Fruit fly (Drosophila melanogaster) whole organism, embryonic: ENCODE results near the gene CG18265.
A peak's percentile ranks its signal among the peaks of the same experiment; 100 is the strongest.

ENCODE experiments used
- CG13775 ChIP-seq: fragments of 200-800 bp; sonication (Bioruptor generic); optimal IDR thresholded peaks from 3 replicates; lab custom pipeline; 2017; ENCODE audit warnings: missing biosample characterization, mild to moderate bottlenecking, missing genetic modification characterization
- CG14050 ChIP-seq: fragments of 200-800 bp; sonication (Bioruptor generic); IDR thresholded peaks from 3 replicates; pipeline ENCODE4 v1.3.6; 2022; ENCODE audit warnings: missing biosample characterization, missing genetic modification characterization
- CG1602 ChIP-seq: fragments of 200-800 bp; sonication (Bioruptor generic); optimal IDR thresholded peaks from 3 replicates; lab custom pipeline; 2016; ENCODE audit warnings: missing biosample characterization, missing genetic modification characterization
- CG17361 ChIP-seq: fragments of 200-800 bp; sonication (Bioruptor generic); IDR thresholded peaks from 3 replicates; pipeline ENCODE4 v1.3.6; 2022; ENCODE audit warnings: missing biosample characterization, missing genetic modification characterization
- CG17802 ChIP-seq: fragments of 200-800 bp; sonication (Bioruptor generic); optimal IDR thresholded peaks from 2 replicates; lab custom pipeline; 2018; ENCODE audit warnings: missing biosample characterization, mild to moderate bottlenecking, missing genetic modification characterization, moderate library complexity
- CG18262 ChIP-seq: fragments of 200-800 bp; optimal IDR thresholded peaks from 3 replicates; lab custom pipeline; 2019; ENCODE audit warnings: missing biosample characterization, mild to moderate bottlenecking, missing genetic modification characterization, moderate library complexity
- CG2202 ChIP-seq: fragments of 200-800 bp; sonication (Bioruptor generic); optimal IDR thresholded peaks from 2 replicates; lab custom pipeline; 2018; ENCODE audit warnings: missing biosample characterization, mild to moderate bottlenecking, missing genetic modification characterization
- CG3065 ChIP-seq: fragments of 200-800 bp; sonication (Bioruptor generic); optimal IDR thresholded peaks from 2 replicates; lab custom pipeline; 2016; ENCODE audit warnings: missing biosample characterization, missing genetic modification characterization
- CG31388 ChIP-seq: fragments of 200-800 bp; sonication (Bioruptor generic); optimal IDR thresholded peaks from 2 replicates; lab custom pipeline; 2016; ENCODE audit warnings: missing biosample characterization, missing genetic modification characterization
- CG3726 ChIP-seq: fragments of 200-800 bp; sonication (Bioruptor generic); IDR thresholded peaks from 3 replicates; pipeline ENCODE4, ENCODE4 v1.3.6; 2022; ENCODE audit warnings: missing biosample characterization, missing genetic modification characterization
- CG3847 ChIP-seq: fragments of 200-800 bp; sonication (Bioruptor generic); IDR thresholded peaks from 2 replicates; pipeline ENCODE4 v1.3.6; 2022; ENCODE audit warnings: missing biosample characterization, missing genetic modification characterization
- CG42726 ChIP-seq: fragments of 200-800 bp; sonication (Bioruptor generic); IDR thresholded peaks from 2 replicates; pipeline ENCODE4 v1.3.6; 2022; ENCODE audit warnings: missing biosample characterization, missing genetic modification characterization; ENCODE audit not compliant: partially characterized antibody
- CG5953 ChIP-seq: fragments of 200-800 bp; sonication (Bioruptor generic); IDR thresholded peaks from 2 replicates; pipeline ENCODE4 v1.3.6; 2022; ENCODE audit warnings: missing biosample characterization, missing genetic modification characterization
- CG7556 ChIP-seq: fragments of 200-800 bp; sonication (Bioruptor generic); optimal IDR thresholded peaks from 2 replicates; lab custom pipeline; 2017; ENCODE audit warnings: missing biosample characterization, mild to moderate bottlenecking, missing genetic modification characterization
- CG9817 ChIP-seq: fragments of 200-800 bp; sonication (Bioruptor generic); optimal IDR thresholded peaks from 2 replicates; lab custom pipeline; 2018; ENCODE audit warnings: missing biosample characterization, mild to moderate bottlenecking, missing genetic modification characterization, moderate library complexity
- CHES-1-like ChIP-seq: fragments of 200-800 bp; sonication (Bioruptor generic); optimal IDR thresholded peaks from 2 replicates; lab custom pipeline; 2016; ENCODE audit warnings: missing biosample characterization, missing genetic modification characterization
- Dad ChIP-seq: fragments of 200-800 bp; sonication (Bioruptor generic); optimal IDR thresholded peaks from 3 replicates; lab custom pipeline; 2016; ENCODE audit warnings: missing biosample characterization, missing genetic modification characterization
- Drgx ChIP-seq: fragments of 200-800 bp; sonication (Bioruptor generic); IDR thresholded peaks from 2 replicates; pipeline ENCODE4 v1.3.6; 2022; ENCODE audit warnings: missing biosample characterization, missing genetic modification characterization
- Elba2 ChIP-seq: fragments of 200-800 bp; sonication (Bioruptor generic); optimal IDR thresholded peaks from 3 replicates; lab custom pipeline; 2016; ENCODE audit warnings: missing biosample characterization, missing genetic modification characterization
- Ets97D ChIP-seq: fragments of 200-800 bp; sonication (Bioruptor generic); optimal IDR thresholded peaks from 3 replicates; lab custom pipeline; 2016; ENCODE audit warnings: missing biosample characterization, missing genetic modification characterization
- Lhr ChIP-seq: fragments of 200-800 bp; sonication (Bioruptor generic); optimal IDR thresholded peaks from 3 replicates; lab custom pipeline; 2017; ENCODE audit warnings: mild to moderate bottlenecking, missing biosample characterization, missing genetic modification reagents, missing genetic modification characterization
- Lim3 ChIP-seq: fragments of 200-800 bp; sonication (Bioruptor generic); IDR thresholded peaks from 2 replicates; pipeline ENCODE4 v1.3.6; 2022; ENCODE audit warnings: missing biosample characterization, missing genetic modification characterization
- MTF-1 ChIP-seq: fragments of 200-800 bp; sonication (Bioruptor generic); optimal IDR thresholded peaks from 2 replicates; lab custom pipeline; 2018; ENCODE audit warnings: missing biosample characterization, mild to moderate bottlenecking, missing genetic modification characterization, borderline replicate concordance
- Myb ChIP-seq: fragments of 200-800 bp; sonication (Bioruptor generic); optimal IDR thresholded peaks from 2 replicates; lab custom pipeline; 2016; ENCODE audit warnings: missing biosample characterization, missing genetic modification characterization
- Six4 ChIP-seq: fragments of 200-800 bp; sonication (Bioruptor generic); optimal IDR thresholded peaks from 2 replicates; lab custom pipeline; 2016; ENCODE audit warnings: missing biosample characterization, missing genetic modification characterization
- TFAM ChIP-seq: fragments of 200-800 bp; sonication (Bioruptor generic); optimal IDR thresholded peaks from 2 replicates; lab custom pipeline; 2017; ENCODE audit warnings: missing biosample characterization, missing genetic modification characterization, inconsistent platforms
- ac ChIP-seq: fragments of 200-800 bp; sonication (Bioruptor generic); optimal IDR thresholded peaks from 3 replicates; lab custom pipeline; 2017; ENCODE audit warnings: missing biosample characterization, mild to moderate bottlenecking, missing genetic modification characterization
- bcd ChIP-seq: fragments of 200-800 bp; sonication (Bioruptor generic); optimal IDR thresholded peaks from 2 replicates; lab custom pipeline; 2017; ENCODE audit warnings: missing biosample characterization, mild to moderate bottlenecking, missing genetic modification characterization
- cwo ChIP-seq: fragments of 200-800 bp; sonication (Bioruptor generic); optimal IDR thresholded peaks from 3 replicates; lab custom pipeline; 2017; ENCODE audit warnings: missing biosample characterization, missing genetic modification characterization, mild to moderate bottlenecking, moderate library complexity, missing genetic modification reagents
- dan ChIP-seq: fragments of 200-800 bp; sonication (Bioruptor generic); IDR thresholded peaks from 2 replicates; pipeline ENCODE4 v1.3.6; 2022; ENCODE audit warnings: missing biosample characterization, missing genetic modification characterization
- dm ChIP-seq: fragments of 200-800 bp; sonication (Bioruptor generic); optimal IDR thresholded peaks from 3 replicates; lab custom pipeline; 2016; ENCODE audit warnings: missing biosample characterization, missing genetic modification characterization
- dmrt99B ChIP-seq: fragments of 200-800 bp; sonication (Bioruptor generic); optimal IDR thresholded peaks from 2 replicates; lab custom pipeline; 2018; ENCODE audit warnings: missing biosample characterization, mild to moderate bottlenecking, missing genetic modification characterization, moderate library complexity
- esg ChIP-seq: fragments of 200-800 bp; sonication (Bioruptor generic); conservative IDR thresholded peaks from 2 replicates; pipeline ENCODE4 v1.3.6; 2022; ENCODE audit warnings: missing biosample characterization, missing genetic modification characterization
- fd96Cb ChIP-seq: fragments of 200-800 bp; sonication (Bioruptor generic); optimal IDR thresholded peaks from 2 replicates; lab custom pipeline; 2018; ENCODE audit warnings: missing biosample characterization, mild to moderate bottlenecking, missing genetic modification characterization, moderate library complexity
- ftz-f1 ChIP-seq: fragments of 200-800 bp; sonication (Bioruptor generic); optimal IDR thresholded peaks from 2 replicates; lab custom pipeline; 2016; ENCODE audit warnings: missing biosample characterization, missing genetic modification characterization
- grn ChIP-seq: fragments of 200-800 bp; sonication (Bioruptor generic); optimal IDR thresholded peaks from 3 replicates; lab custom pipeline; 2017; ENCODE audit warnings: missing biosample characterization, missing genetic modification characterization
- kni ChIP-seq: fragments of 200-800 bp; sonication (Bioruptor generic); optimal IDR thresholded peaks from 3 replicates; lab custom pipeline; 2017; ENCODE audit warnings: mild to moderate bottlenecking, missing biosample characterization, missing genetic modification reagents, missing genetic modification characterization
- lab ChIP-seq: fragments of 200-800 bp; sonication (Bioruptor generic); optimal IDR thresholded peaks from 3 replicates; lab custom pipeline; 2017; ENCODE audit warnings: missing biosample characterization, missing genetic modification characterization, mild to moderate bottlenecking, moderate library complexity, missing genetic modification reagents
- oc ChIP-seq: fragments of 200-800 bp; sonication (Bioruptor generic); optimal IDR thresholded peaks from 2 replicates; lab custom pipeline; 2018; ENCODE audit warnings: missing biosample characterization, mild to moderate bottlenecking, missing genetic modification characterization, moderate library complexity
- otp ChIP-seq: fragments of 200-800 bp; sonication (Bioruptor generic); IDR thresholded peaks from 3 replicates; pipeline ENCODE4, ENCODE4 v1.3.6; 2022; ENCODE audit warnings: missing biosample characterization, missing genetic modification characterization
- pan ChIP-seq, 4 experiments: fragments of >200 bp in 3 of 4; fragments of 200-800 bp in 1 of 4; sonication (Bioruptor generic) in 1 of 4; optimal IDR thresholded peaks in 3 of 4; IDR thresholded peaks in 1 of 4; 2 replicates each; pipeline versions ENCODE4 v1.3.6 to Lab custom; 2017 to 2022; ENCODE audit warnings: missing biosample characterization in 2 of 4, missing genetic modification characterization in 2 of 4, mixed read lengths in 1 of 4
- pb ChIP-seq: fragments of 200-800 bp; sonication (Bioruptor generic); optimal IDR thresholded peaks from 3 replicates; lab custom pipeline; 2016; ENCODE audit warnings: missing biosample characterization, missing genetic modification characterization
- prd ChIP-seq, 3 experiments: fragments of >200 bp in 2 of 3; fragments of 200-800 bp in 1 of 3; sonication (Bioruptor generic) in 1 of 3; optimal IDR thresholded peaks in 2 of 3; IDR thresholded peaks in 1 of 3; 2 replicates in 2 of 3; 3 replicates in 1 of 3; pipeline versions ENCODE4 v1.3.6 to Lab custom; 2017 to 2022; ENCODE audit warnings: missing biosample characterization in 1 of 3, missing genetic modification characterization in 1 of 3
- pros ChIP-seq: fragments of 200-800 bp; sonication (Bioruptor generic); optimal IDR thresholded peaks from 3 replicates; lab custom pipeline; 2019; ENCODE audit warnings: missing biosample characterization, mild to moderate bottlenecking, missing genetic modification characterization, moderate library complexity
- ro ChIP-seq: fragments of 200-800 bp; sonication (Bioruptor generic); IDR thresholded peaks from 2 replicates; pipeline ENCODE4 v1.3.6; 2022; ENCODE audit warnings: missing biosample characterization, missing genetic modification characterization
- scrt ChIP-seq: fragments of 200-800 bp; sonication (Bioruptor generic); optimal IDR thresholded peaks from 2 replicates; lab custom pipeline; 2018; ENCODE audit warnings: missing biosample characterization, mild to moderate bottlenecking, missing genetic modification characterization, moderate library complexity
- seq ChIP-seq: fragments of 200-800 bp; sonication (Bioruptor generic); IDR thresholded peaks from 2 replicates; pipeline ENCODE4 v1.3.6; 2022; ENCODE audit warnings: missing biosample characterization, missing genetic modification characterization
- sima ChIP-seq: fragments of 200-800 bp; sonication (Bioruptor generic); optimal IDR thresholded peaks from 2 replicates; lab custom pipeline; 2016; ENCODE audit warnings: missing biosample characterization, missing genetic modification characterization
- vvl ChIP-seq: fragments of 200-800 bp; sonication (Bioruptor generic); IDR thresholded peaks from 2 replicates; pipeline ENCODE4 v1.3.6; 2022; ENCODE audit warnings: missing biosample characterization, missing genetic modification characterization

CG18265 gene

dm6 chr3L:17485280-17485792 lies 46.1 kb downstream of the CG18265 start (continued):
- peak; percentile 72 for TF ChIP-seq dmrt99B (tag; lab: Kevin White, UChicago)
- TF ChIP-seq prd (optimal IDR thresholded peaks at IDR 0.05; lab: Kevin White, UChicago): no peak
- TF ChIP-seq prd (GFP tag; IDR thresholded peaks at IDR 0.05; lab: Robert Waterston, UW): peak; percentile 18; the same call in 1 of the 3 replicates
- peak; percentile 92 for TF ChIP-seq ac (GFP tag; lab: Kevin White, UChicago)
- peak; percentile 38 for TF ChIP-seq CG3065 (GFP tag; lab: Kevin White, UChicago)
- no peak for TF ChIP-seq sima (GFP tag; lab: Kevin White, UChicago)
- TF ChIP-seq Dad (GFP tag; lab: Kevin White, UChicago): no peak
- no peak for TF ChIP-seq CG42726
- peak; percentile 95 for TF ChIP-seq kni (GFP tag; lab: Kevin White, UChicago)
- TF ChIP-seq bcd: peak; percentile 71
- no peak for TF ChIP-seq dan (GFP tag; lab: Robert Waterston, UW)
- TF ChIP-seq Elba2 (GFP tag; lab: Kevin White, UChicago): no peak
- no peak for TF ChIP-seq cwo (GFP tag; lab: Kevin White, UChicago)
- TF ChIP-seq CG7556: peak; percentile 81
- peak; percentile 66 for TF ChIP-seq scrt (GFP tag; lab: Kevin White, UChicago)
- peak; percentile 38 for TF ChIP-seq pb (GFP tag; lab: Kevin White, UChicago)
- TF ChIP-seq MTF-1 (GFP tag; lab: Kevin White, UChicago): peak; percentile 96
- TF ChIP-seq Myb (GFP tag; lab: Kevin White, UChicago): peak; percentile 5
- no peak; the same call in 2 of the 3 replicates for TF ChIP-seq CG3726 (GFP tag; lab: Robert Waterston, UW)
- peak; percentile 84 for TF ChIP-seq lab (GFP tag; lab: Kevin White, UChicago)
- no peak for TF ChIP-seq ftz-f1
- peak; percentile 59 for TF ChIP-seq CG17802 (tag; lab: Kevin White, UChicago)
- peak; percentile 12 for TF ChIP-seq pros (GFP tag; lab: Kevin White, UChicago)
- TF ChIP-seq Lim3 (GFP tag; lab: Robert Waterston, UW): no peak
- TF ChIP-seq CG2202 (tag; lab: Kevin White, UChicago): peak; percentile 97
- TF ChIP-seq CG31388 (GFP tag; lab: Kevin White, UChicago): no peak
- TF ChIP-seq CG14050 (GFP tag; lab: Robert Waterston, UW): no peak
- no peak for TF ChIP-seq CG3847 (GFP tag; lab: Robert Waterston, UW)
- peak; percentile 43 for TF ChIP-seq CG1602
- TF ChIP-seq grn: peak; percentile 79
- peak; percentile 81 for TF ChIP-seq oc
- 0 out of 2 replicates have a peak, but pooled peaks have one; percentile 5 for TF ChIP-seq CG5953
- TF ChIP-seq Six4 (GFP tag; lab: Kevin White, UChicago): peak; percentile 66
- TF ChIP-seq fd96Cb: peak; percentile 61
- TF ChIP-seq vvl (GFP tag; lab: Robert Waterston, UW): peak; percentile 66
- peak; percentile 76; the same call in 2 of the 3 replicates for TF ChIP-seq otp (GFP tag; lab: Robert Waterston, UW)
- no peak for TF ChIP-seq Ets97D (GFP tag; lab: Kevin White, UChicago)
- TF ChIP-seq CG13775 (GFP tag; lab: Kevin White, UChicago): peak; percentile 15
- peak; percentile 41 for TF ChIP-seq CG9817 (tag; lab: Kevin White, UChicago)
- peak; percentile 40; the same call in 1 of the 2 replicates for TF ChIP-seq Drgx (GFP tag; lab: Robert Waterston, UW)
- peak; percentile 76 for TF ChIP-seq TFAM (GFP tag; lab: Kevin White, UChicago)
- TF ChIP-seq dm: no peak
- peak; percentile 79 for TF ChIP-seq CG18262 (tag; lab: Kevin White, UChicago)
- TF ChIP-seq esg (GFP tag; lab: Robert Waterston, UW): no peak
- no peak for TF ChIP-seq seq (GFP tag; lab: Robert Waterston, UW)
- TF ChIP-seq pan (optimal IDR thresholded peaks at IDR 0.05; lab: Kevin White, UChicago): no peak
- peak in 1 of 2 experiments; percentile 26 for TF ChIP-seq pan (GFP tag; optimal IDR thresholded peaks at IDR 0.05 in 1 of 2, IDR thresholded peaks at IDR 0.05 in 1 of 2)
- peak; percentile 72 for TF ChIP-seq CG17361
- no peak for TF ChIP-seq CHES-1-like
- no peak for TF ChIP-seq ro (GFP tag; lab: Robert Waterston, UW)
- TF ChIP-seq Lhr (GFP tag; lab: Kevin White, UChicago): peak; percentile 90
